Fruit fly (Drosophila melanogaster): ENCODE data around the gene CG42788.

The CG42788 gene

DNA sequence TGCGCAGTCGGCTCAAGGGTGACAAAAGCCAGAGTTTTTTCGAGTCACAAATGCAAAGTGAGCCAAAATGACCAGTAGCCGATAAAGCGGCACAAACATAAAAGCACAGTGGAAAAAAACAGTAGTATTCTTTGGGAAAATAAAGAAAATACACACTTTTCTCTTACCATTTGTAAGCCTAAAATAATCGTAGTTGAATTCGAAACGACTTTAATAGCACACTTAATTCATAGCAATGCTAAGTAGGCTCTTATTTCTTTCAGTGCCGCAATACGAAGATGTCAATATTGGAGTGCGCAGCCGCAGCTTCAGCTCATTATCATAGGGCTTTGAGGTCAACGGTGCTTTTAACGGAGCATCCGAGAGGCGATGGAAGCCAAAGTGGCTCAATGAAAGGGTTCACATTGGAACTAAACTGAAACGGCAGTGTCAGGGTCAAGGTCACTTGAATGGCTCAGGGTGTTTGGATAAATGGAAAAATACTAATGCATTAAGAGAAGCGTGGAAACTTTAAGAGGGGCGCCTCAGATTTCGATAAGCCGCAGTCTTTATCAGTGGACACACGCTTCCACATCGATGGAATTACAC is 44.0 kb downstream of the CG42788 start (continued):
- TF ChIP-seq gem (tag; optimal IDR thresholded peaks at IDR 0.05): peak; percentile 91
- peak; percentile 88 for TF ChIP-seq Xbp1 (GFP tag; optimal IDR thresholded peaks at IDR 0.05)
- TF ChIP-seq kni (GFP tag; optimal IDR thresholded peaks at IDR 0.05): no peak
- peak; percentile 84 for TF ChIP-seq Hsf (GFP tag; optimal IDR thresholded peaks at IDR 0.05)
- no peak for TF ChIP-seq knrl (GFP tag; IDR thresholded peaks at IDR 0.05; ENCODE audit: partially characterized antibody)
- TF ChIP-seq CG9876 (GFP tag; optimal IDR thresholded peaks at IDR 0.05): peak; percentile 67
- TF ChIP-seq sens (GFP tag): peak; percentile 97
- peak; percentile 75 for TF ChIP-seq ro (GFP tag; IDR thresholded peaks at IDR 0.05)
- TF ChIP-seq tup (GFP tag; optimal IDR thresholded peaks at IDR 0.05): peak; percentile 64
- TF ChIP-seq CG4617 (GFP tag; optimal IDR thresholded peaks at IDR 0.05; ENCODE audit: borderline replicate concordance): peak; percentile 36
- TF ChIP-seq CG9797 (GFP tag; optimal IDR thresholded peaks at IDR 0.05): no peak
- TF ChIP-seq sens-2 (GFP tag; IDR thresholded peaks at IDR 0.05): peak; percentile 76
- TF ChIP-seq NC2β (GFP tag; optimal IDR thresholded peaks at IDR 0.05): peak; percentile 76
- no peak for TF ChIP-seq h (optimal IDR thresholded peaks at IDR 0.05)
- peak; percentile 72 for TF ChIP-seq CG10321 (GFP tag; IDR thresholded peaks at IDR 0.05)
- TF ChIP-seq CG13287 (GFP tag; IDR thresholded peaks at IDR 0.05; ENCODE audit: partially characterized antibody): no peak
- TF ChIP-seq Ptx1 (GFP tag; IDR thresholded peaks at IDR 0.05): peak; percentile 95
- TF ChIP-seq CG4707 (GFP tag; optimal IDR thresholded peaks at IDR 0.05): peak; percentile 23
- TF ChIP-seq CG5953 (GFP tag; IDR thresholded peaks at IDR 0.05): peak; percentile 62; the same call in 1 of the 2 replicates
- peak; percentile 78 for TF ChIP-seq maf-S (GFP tag; optimal IDR thresholded peaks at IDR 0.05)
- TF ChIP-seq sc (optimal IDR thresholded peaks at IDR 0.05): no peak
- TF ChIP-seq sc (GFP tag; optimal IDR thresholded peaks at IDR 0.05): peak; percentile 31
- no peak for TF ChIP-seq Lpt (GFP tag; optimal IDR thresholded peaks at IDR 0.05)
- TF ChIP-seq Side (GFP tag; optimal IDR thresholded peaks at IDR 0.05): peak; percentile 70
- peak; percentile 87 for TF ChIP-seq CG11247 (GFP tag; IDR thresholded peaks at IDR 0.05)
- TF ChIP-seq CG2678 (tag; optimal IDR thresholded peaks at IDR 0.05): peak; percentile 86
- TF ChIP-seq CG1792 (GFP tag; optimal IDR thresholded peaks at IDR 0.05): peak; percentile 84
- TF ChIP-seq HLH54F (GFP tag; optimal IDR thresholded peaks at IDR 0.05): peak; percentile 70
- peak; percentile 37 for TF ChIP-seq HmgD (GFP tag; optimal IDR thresholded peaks at IDR 0.05)
- peak; percentile 63 for TF ChIP-seq Ravus (GFP tag; IDR thresholded peaks at IDR 0.05)
- TF ChIP-seq CG4820 (GFP tag; optimal IDR thresholded peaks at IDR 0.05): peak; percentile 88
- peak; percentile 16 for TF ChIP-seq CG15601 (tag; optimal IDR thresholded peaks at IDR 0.05)
- peak; percentile 57 for TF ChIP-seq CG10462 (GFP tag; optimal IDR thresholded peaks at IDR 0.05)
- TF ChIP-seq E2f1 (GFP tag; IDR thresholded peaks at IDR 0.05): peak; percentile 93
- TF ChIP-seq jumu (GFP tag; optimal IDR thresholded peaks at IDR 0.05): peak; percentile 89
- TF ChIP-seq NK7.1 (GFP tag; optimal IDR thresholded peaks at IDR 0.05): peak; percentile 85
- TF ChIP-seq CG2202 (tag; optimal IDR thresholded peaks at IDR 0.05): no peak
- peak; percentile 84; the same call in 2 of the 3 replicates for TF ChIP-seq gce (GFP tag; IDR thresholded peaks at IDR 0.05)
- TF ChIP-seq cad (GFP tag; optimal IDR thresholded peaks at IDR 0.05): no peak
- peak; percentile 91 for TF ChIP-seq ranshi (GFP tag; IDR thresholded peaks at IDR 0.05)
- TF ChIP-seq CG13123 (GFP tag; optimal IDR thresholded peaks at IDR 0.05): peak; percentile 52
- TF ChIP-seq bcd (GFP tag; optimal IDR thresholded peaks at IDR 0.05): peak; percentile 83
- no peak for TF ChIP-seq lov (optimal IDR thresholded peaks at IDR 0.05)
- peak; percentile 60; the same call in 1 of the 3 replicates for TF ChIP-seq lov (GFP tag; IDR thresholded peaks at IDR 0.05)
- peak; percentile 72 for TF ChIP-seq dimm (GFP tag; IDR thresholded peaks at IDR 0.05)
- TF ChIP-seq CG2889 (GFP tag; IDR thresholded peaks at IDR 0.05): peak; percentile 74; the same call in 1 of the 3 replicates
- peak; percentile 87 for TF ChIP-seq Nf-YA (GFP tag; IDR thresholded peaks at IDR 0.05)
- peak; percentile 71 for TF ChIP-seq CG7786 (GFP tag; optimal IDR thresholded peaks at IDR 0.05)
- TF ChIP-seq CG18011 (GFP tag; optimal IDR thresholded peaks at IDR 0.05): peak; percentile 26
- peak; percentile 41 for TF ChIP-seq psq (GFP tag; optimal IDR thresholded peaks at IDR 0.05)
- TF ChIP-seq CG12942 (GFP tag; optimal IDR thresholded peaks at IDR 0.05): peak; percentile 65
- peak; percentile 65; the same call in 1 of the 2 replicates for TF ChIP-seq rib (GFP tag; IDR thresholded peaks at IDR 0.05)
